Worm (Caenorhabditis elegans): Measurements from ENCODE around the gene nhr-131.

The nhr-131 gene

DNA sequence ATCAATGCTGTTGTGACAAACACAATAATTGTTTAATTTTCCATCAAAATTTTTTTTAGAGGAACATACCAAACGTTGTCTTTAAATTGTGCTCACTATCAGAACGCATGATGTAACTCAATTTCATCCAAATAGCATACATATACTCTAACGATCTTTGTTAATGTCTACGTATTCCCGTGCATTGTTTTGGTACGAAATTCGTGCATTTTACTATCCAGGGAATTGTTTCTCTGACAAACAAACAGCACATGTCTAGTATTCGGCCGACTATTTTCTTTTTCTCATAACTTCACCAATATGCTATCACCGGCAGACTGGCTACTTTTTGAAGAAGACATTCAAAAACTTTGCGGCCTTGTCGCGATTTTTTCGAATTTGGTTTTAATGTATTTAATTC is 2.7 kb upstream of the nhr-131 start, which contains the start of gene str-196:
TSS of gene str-196 (plus strand) at position 301 of the 400 bp plus-strand sequence.
- TF ChIP-seq ceh-31 (tag; optimal IDR thresholded peaks at IDR 0.05) (no peak), sox-2 (GFP tag; IDR thresholded peaks at IDR 0.05) (no peak), nhr-11 (tag; optimal IDR thresholded peaks at IDR 0.05) (no peak), hlh-13 (GFP tag; optimal IDR thresholded peaks at IDR 0.05) (no peak), dve-1 (tag; optimal IDR thresholded peaks at IDR 0.05) (no peak), ceh-48 (tag; optimal IDR thresholded peaks at IDR 0.05) (no peak), sox-4 (tag; optimal IDR thresholded peaks at IDR 0.05) (no peak), T23F11.4 (GFP tag; optimal IDR thresholded peaks at IDR 0.05) (no peak), nhr-232 (tag; optimal IDR thresholded peaks at IDR 0.05) (no peak), C08G9.2 (tag; optimal IDR thresholded peaks at IDR 0.05) (no peak), fax-1 (tag; optimal IDR thresholded peaks at IDR 0.05) (no peak), ceh-34 (tag; optimal IDR thresholded peaks at IDR 0.05) (no peak), unc-55 (GFP tag; optimal IDR thresholded peaks at IDR 0.05) (no peak), gmeb-2 (tag; optimal IDR thresholded peaks at IDR 0.05) (no peak), ceh-9 (tag; optimal IDR thresholded peaks at IDR 0.05) (no peak), ceh-18 (tag; optimal IDR thresholded peaks at IDR 0.05) (no peak)

DNA sequence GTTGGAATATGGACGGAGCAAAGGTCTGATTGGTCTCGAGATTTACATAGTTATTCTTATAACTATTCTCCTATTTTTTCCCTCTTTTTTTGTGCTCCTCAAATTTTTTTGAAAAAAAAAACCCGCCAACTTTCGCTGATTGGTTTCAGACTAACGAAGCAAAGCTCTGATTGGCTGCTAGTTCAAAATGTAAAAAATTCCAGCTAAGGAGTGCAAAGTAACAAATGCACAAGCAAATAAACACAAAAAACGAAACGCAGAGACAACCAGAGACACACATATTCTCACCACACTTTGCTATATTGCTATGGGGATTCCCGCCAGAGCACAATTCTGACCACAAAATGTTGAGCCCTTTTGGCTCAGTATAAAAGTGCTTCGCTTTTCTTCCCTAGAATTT is 3.2 kb downstream of the nhr-131 start, which contains the start of gene T01G6.1:
TSS of gene T01G6.1 (plus strand) at position 301 of the 400 bp plus-strand sequence.
- TF ChIP-seq hlh-13 (GFP tag; optimal IDR thresholded peaks at IDR 0.05) (no peak), ceh-6 (GFP tag; optimal IDR thresholded peaks at IDR 0.05) (no peak), hlh-8 (tag; optimal IDR thresholded peaks at IDR 0.05) (no peak), nfya-1 (tag; optimal IDR thresholded peaks at IDR 0.05) (peak; percentile 37), tbx-2 (tag; optimal IDR thresholded peaks at IDR 0.05) (no peak), sox-4 (tag; optimal IDR thresholded peaks at IDR 0.05) (no peak), fkh-10 (GFP tag; optimal IDR thresholded peaks at IDR 0.05) (no peak), nhr-11 (tag; optimal IDR thresholded peaks at IDR 0.05) (no peak)

DNA sequence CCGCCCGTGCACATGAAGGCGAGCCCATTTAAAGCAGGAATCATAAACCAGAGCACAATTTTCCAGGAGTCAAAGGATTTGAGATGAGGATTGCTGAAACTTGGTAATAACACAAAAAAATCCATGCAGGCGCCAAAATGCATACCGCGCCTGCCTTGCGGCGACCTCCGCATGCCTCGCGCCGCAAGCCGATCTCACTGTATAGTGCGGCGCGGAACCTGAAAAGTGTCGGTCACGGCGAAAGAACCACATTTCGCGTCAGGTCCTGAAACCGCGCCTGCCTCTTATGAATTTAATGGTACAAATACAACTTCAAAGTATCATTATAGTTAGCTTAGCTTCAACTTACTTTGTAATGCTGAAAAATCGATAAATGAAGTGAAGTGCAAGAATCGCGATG is 6.4 kb downstream of the nhr-131 start:
- TF ChIP-seq ceh-48 (tag; optimal IDR thresholded peaks at IDR 0.05) (no peak), rnt-1 (tag; optimal IDR thresholded peaks at IDR 0.05) (no peak), tbx-7 (tag; optimal IDR thresholded peaks at IDR 0.05) (no peak), ahr-1 (tag; optimal IDR thresholded peaks at IDR 0.05) (no peak), hlh-8 (tag; optimal IDR thresholded peaks at IDR 0.05) (no peak), gmeb-2 (tag; optimal IDR thresholded peaks at IDR 0.05) (no peak), ceh-2 (tag; optimal IDR thresholded peaks at IDR 0.05) (no peak), fkh-10 (GFP tag; optimal IDR thresholded peaks at IDR 0.05) (no peak), lin-11 (tag; optimal IDR thresholded peaks at IDR 0.05) (no peak), ceh-6 (GFP tag; optimal IDR thresholded peaks at IDR 0.05) (no peak), mec-3 (tag; optimal IDR thresholded peaks at IDR 0.05; ENCODE audit: borderline replicate concordance) (no peak), ceh-19 (GFP tag; optimal IDR thresholded peaks at IDR 0.05) (no peak)

- TF ChIP-seq gmeb-2 (tag; optimal IDR thresholded peaks at IDR 0.05) (no peak), ceh-9 (tag; optimal IDR thresholded peaks at IDR 0.05) (no peak), pha-2 (tag; optimal IDR thresholded peaks at IDR 0.05) (no peak), ceh-19 (GFP tag; optimal IDR thresholded peaks at IDR 0.05) (no peak), ceh-31 (tag; optimal IDR thresholded peaks at IDR 0.05) (no peak), ahr-1 (tag; optimal IDR thresholded peaks at IDR 0.05) (no peak), ceh-2 (tag; optimal IDR thresholded peaks at IDR 0.05) (no peak), elt-2 (tag; optimal IDR thresholded peaks at IDR 0.05) (no peak), ztf-16 (tag; optimal IDR thresholded peaks at IDR 0.05) (no peak), unc-3 (GFP tag; conservative IDR thresholded peaks at IDR 0.05) (no peak), unc-3 (tag; optimal IDR thresholded peaks at IDR 0.05) (no peak), odd-2 (tag; optimal IDR thresholded peaks at IDR 0.05) (no peak)
Measured at ce11 chrV:501230-501629, 7.1 kb downstream of the nhr-131 start, which contains the start of gene str-256. TSS of gene str-256 (minus strand) at chrV:501330.

- TF ChIP-seq eyg-1 (tag; optimal IDR thresholded peaks at IDR 0.05) (no peak), pros-1 (tag; optimal IDR thresholded peaks at IDR 0.05) (no peak), tbx-7 (tag; optimal IDR thresholded peaks at IDR 0.05) (no peak)
Measured at ce11 chrV:502803-503273, 8.7 kb downstream of the nhr-131 start, which contains the start of gene T01G6.10. TSS of gene T01G6.10 (minus strand) at chrV:503223.
